Fruit fly (Drosophila melanogaster): ENCODE results near the gene aub.

The aub gene

DNA sequence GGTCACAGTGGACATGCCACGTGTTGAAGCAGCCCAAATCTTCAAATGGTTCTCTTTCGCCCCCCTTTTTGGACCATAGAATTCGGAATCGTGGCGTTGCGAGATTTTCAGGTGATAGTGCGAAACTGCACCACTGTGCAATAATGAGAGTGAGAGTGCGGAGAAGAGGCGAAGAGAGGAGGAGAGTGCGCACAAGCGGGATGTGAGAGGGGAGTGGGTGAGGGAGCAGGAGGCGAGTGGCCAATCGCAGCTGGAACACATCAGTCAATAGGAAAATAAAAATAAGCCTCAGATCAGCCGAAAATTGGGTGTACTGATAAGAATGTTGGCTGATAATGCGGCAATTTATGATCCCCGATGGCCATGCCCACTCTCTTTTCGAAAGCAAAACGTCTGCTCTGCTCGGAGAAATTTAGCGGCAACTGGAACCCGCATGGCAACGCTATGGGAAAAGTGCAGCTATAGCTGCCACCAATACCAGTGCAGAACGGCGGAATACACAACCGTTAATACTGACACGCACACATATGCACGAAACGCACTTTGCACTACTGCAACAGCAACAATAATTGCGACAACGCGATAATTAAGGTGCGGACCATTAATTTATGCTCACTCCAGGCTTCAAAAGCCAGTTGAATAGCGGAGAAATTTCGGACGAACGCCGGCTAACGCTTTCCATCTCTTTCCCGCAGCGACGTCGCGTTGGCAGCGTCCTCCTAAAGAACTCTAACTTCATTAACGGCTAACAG, 33.8 kb downstream of the aub start (continued):
- TF ChIP-seq hb (GFP tag; IDR thresholded peaks at IDR 0.05; ENCODE audit: partially characterized antibody): peak; percentile 47; the same call in 1 of the 3 replicates
- TF ChIP-seq Mad (GFP tag; optimal IDR thresholded peaks at IDR 0.05): no peak
- TF ChIP-seq HHEX (GFP tag; optimal IDR thresholded peaks at IDR 0.05): no peak
- TF ChIP-seq Tbp (GFP tag; optimal IDR thresholded peaks at IDR 0.05): no peak
- TF ChIP-seq mam (GFP tag; optimal IDR thresholded peaks at IDR 0.05): peak; percentile 24
- TF ChIP-seq ap (GFP tag; IDR thresholded peaks at IDR 0.05): no peak
- peak; percentile 40 for TF ChIP-seq nau (GFP tag; optimal IDR thresholded peaks at IDR 0.05)
- TF ChIP-seq caup (GFP tag; optimal IDR thresholded peaks at IDR 0.05; ENCODE audit: severe bottlenecking): no peak
- TF ChIP-seq insv (GFP tag; optimal IDR thresholded peaks at IDR 0.05): no peak
- no peak for TF ChIP-seq crc (GFP tag; optimal IDR thresholded peaks at IDR 0.05)
- TF ChIP-seq CG4328 (GFP tag; optimal IDR thresholded peaks at IDR 0.05): no peak
- peak; percentile 1 for TF ChIP-seq CG6254 (GFP tag; optimal IDR thresholded peaks at IDR 0.05)
- peak; percentile 41 for TF ChIP-seq her (GFP tag; optimal IDR thresholded peaks at IDR 0.05)
- peak; percentile 17 for TF ChIP-seq CG12391 (tag; optimal IDR thresholded peaks at IDR 0.05)
- TF ChIP-seq crol (GFP tag; IDR thresholded peaks at IDR 0.05): peak; percentile 97
- TF ChIP-seq CG10979 (tag; optimal IDR thresholded peaks at IDR 0.05): peak; percentile 39
- TF ChIP-seq CG34422 (GFP tag; IDR thresholded peaks at IDR 0.05): peak; percentile 72; the same call in 2 of the 3 replicates
- no peak for TF ChIP-seq klu (GFP tag; IDR thresholded peaks at IDR 0.05)
- no peak for TF ChIP-seq dysf (GFP tag; IDR thresholded peaks at IDR 0.05)
- no peak for TF ChIP-seq CG9876 (GFP tag; optimal IDR thresholded peaks at IDR 0.05)
- peak; percentile 63 for TF ChIP-seq ftz-f1 (GFP tag; optimal IDR thresholded peaks at IDR 0.05)
- TF ChIP-seq Antp (GFP tag; optimal IDR thresholded peaks at IDR 0.05): peak; percentile 11
- TF ChIP-seq Sin3A (optimal IDR thresholded peaks at IDR 0.05): peak; percentile 4
- TF ChIP-seq stwl (tag; optimal IDR thresholded peaks at IDR 0.05): no peak
- no peak for TF ChIP-seq CG12236 (GFP tag; optimal IDR thresholded peaks at IDR 0.05)
- TF ChIP-seq CG13424 (tag; optimal IDR thresholded peaks at IDR 0.05): peak; percentile 1
- peak; percentile 17 for TF ChIP-seq CG17359 (tag; optimal IDR thresholded peaks at IDR 0.05)
- no peak for TF ChIP-seq schlank (tag; optimal IDR thresholded peaks at IDR 0.05)
- TF ChIP-seq CG6854 (GFP tag; optimal IDR thresholded peaks at IDR 0.05): no peak
- 0 out of 3 replicates have a peak, but pooled peaks have one; percentile 49 for TF ChIP-seq CG11695 (GFP tag; IDR thresholded peaks at IDR 0.05)
- peak; percentile 34 for TF ChIP-seq Xbp1 (GFP tag; optimal IDR thresholded peaks at IDR 0.05)
- TF ChIP-seq Nf-YA (GFP tag; IDR thresholded peaks at IDR 0.05): 0 out of 2 replicates have a peak, but pooled peaks have one; percentile 13
- TF ChIP-seq CG5180 (GFP tag; optimal IDR thresholded peaks at IDR 0.05): no peak
- peak; percentile 4 for TF ChIP-seq eyg (GFP tag; optimal IDR thresholded peaks at IDR 0.05)
- peak; percentile 15 for TF ChIP-seq CG1603 (tag; optimal IDR thresholded peaks at IDR 0.05)
- TF ChIP-seq ERR (GFP tag; optimal IDR thresholded peaks at IDR 0.05): peak; percentile 13
- TF ChIP-seq CG17361 (GFP tag; IDR thresholded peaks at IDR 0.05): 0 out of 3 replicates have a peak, but pooled peaks have one; percentile 9
- TF ChIP-seq Hr78 (GFP tag; optimal IDR thresholded peaks at IDR 0.05): peak in 1 of 2 experiments; percentile 89
- TF ChIP-seq NC2α (GFP tag; optimal IDR thresholded peaks at IDR 0.05): peak; percentile 6
- TF ChIP-seq CG1792 (GFP tag; optimal IDR thresholded peaks at IDR 0.05): no peak
- TF ChIP-seq ewg (GFP tag; optimal IDR thresholded peaks at IDR 0.05): peak; percentile 93
- TF ChIP-seq CG5245 (GFP tag; optimal IDR thresholded peaks at IDR 0.05): no peak
- 0 out of 2 replicates have a peak, but pooled peaks have one; percentile 32 for TF ChIP-seq CG17328 (GFP tag; IDR thresholded peaks at IDR 0.05)
- no peak for TF ChIP-seq aop (GFP tag; IDR thresholded peaks at IDR 0.05)
- TF ChIP-seq CG14050 (GFP tag; IDR thresholded peaks at IDR 0.05): no peak
- TF ChIP-seq pb (GFP tag; optimal IDR thresholded peaks at IDR 0.05): peak; percentile 27
- TF ChIP-seq CG13296 (GFP tag; optimal IDR thresholded peaks at IDR 0.05): no peak
- TF ChIP-seq Bgb (GFP tag; IDR thresholded peaks at IDR 0.05; ENCODE audit: partially characterized antibody): peak; percentile 37; the same call in 1 of the 2 replicates
- TF ChIP-seq gt (GFP tag; IDR thresholded peaks at IDR 0.05): no peak

Data from whole organism, embryonic.